Fruit fly (Drosophila melanogaster) whole organism, prepupa: ENCODE measurements around the gene Cdep.

ENCODE experiments used
- Blimp-1 ChIP-seq: fragments of 200-800 bp; sonication (Bioruptor generic); optimal IDR thresholded peaks from 3 replicates; lab custom pipeline; 2017; ENCODE audit warnings: missing biosample characterization, missing genetic modification characterization, mild to moderate bottlenecking, moderate library complexity, missing genetic modification reagents
- CG10669 ChIP-seq: fragments of 200-800 bp; sonication (Bioruptor generic); optimal IDR thresholded peaks from 3 replicates; lab custom pipeline; 2018; ENCODE audit warnings: missing biosample characterization, mild to moderate bottlenecking, missing genetic modification characterization, moderate library complexity
- CG11294 ChIP-seq: fragments of 200-800 bp; sonication (Bioruptor generic); IDR thresholded peaks from 2 replicates; pipeline ENCODE4 v1.3.6; 2022; ENCODE audit warnings: missing biosample characterization, missing genetic modification characterization
- CG11762 ChIP-seq: fragments of 200-800 bp; sonication (Bioruptor generic); optimal IDR thresholded peaks from 3 replicates; lab custom pipeline; 2016; ENCODE audit warnings: missing biosample characterization, missing genetic modification characterization; ENCODE audit not compliant: insufficient read depth
- CG15336 ChIP-seq: fragments of 200-800 bp; sonication (Bioruptor generic); IDR thresholded peaks from 2 replicates; pipeline ENCODE4 v1.3.6; 2022; ENCODE audit warnings: missing biosample characterization, missing genetic modification characterization
- CG1621 ChIP-seq: fragments of 200-800 bp; sonication (Bioruptor generic); optimal IDR thresholded peaks from 3 replicates; lab custom pipeline; 2018; ENCODE audit warnings: missing biosample characterization, mild to moderate bottlenecking, missing genetic modification characterization
- CG3032 ChIP-seq: fragments of 200-800 bp; optimal IDR thresholded peaks from 2 replicates; lab custom pipeline; 2019; ENCODE audit warnings: missing biosample characterization, mild to moderate bottlenecking, missing genetic modification characterization, moderate library complexity
- CG31627 ChIP-seq: fragments of 200-800 bp; sonication (Bioruptor generic); optimal IDR thresholded peaks from 3 replicates; lab custom pipeline; 2016; ENCODE audit warnings: missing biosample characterization, missing genetic modification characterization
- CG32006 ChIP-seq: fragments of 200-800 bp; sonication (Bioruptor generic); optimal IDR thresholded peaks from 3 replicates; lab custom pipeline; 2017; ENCODE audit warnings: missing biosample characterization, mild to moderate bottlenecking, missing genetic modification characterization
- CG34406 ChIP-seq: fragments of 200-800 bp; sonication (Bioruptor generic); optimal IDR thresholded peaks from 3 replicates; lab custom pipeline; 2016; ENCODE audit warnings: missing biosample characterization, missing genetic modification characterization
- CG3919 ChIP-seq: fragments of 200-800 bp; sonication (Bioruptor generic); optimal IDR thresholded peaks from 3 replicates; lab custom pipeline; 2016; ENCODE audit warnings: missing biosample characterization, missing genetic modification characterization
- CG4318 ChIP-seq: fragments of 200-800 bp; sonication (Bioruptor generic); optimal IDR thresholded peaks from 3 replicates; lab custom pipeline; 2017; ENCODE audit warnings: missing biosample characterization, mild to moderate bottlenecking, missing genetic modification characterization
- CG6163 ChIP-seq: fragments of 200-800 bp; sonication (Bioruptor generic); IDR thresholded peaks from 3 replicates; pipeline ENCODE4 v1.3.6; 2022; ENCODE audit warnings: missing biosample characterization, missing genetic modification characterization
- CG6276 ChIP-seq: fragments of 200-800 bp; sonication (Bioruptor generic); optimal IDR thresholded peaks from 2 replicates; lab custom pipeline; 2017; ENCODE audit warnings: missing biosample characterization, mild to moderate bottlenecking, missing genetic modification characterization
- CG6808 ChIP-seq: fragments of 200-800 bp; sonication (Bioruptor generic); optimal IDR thresholded peaks from 3 replicates; lab custom pipeline; 2017; ENCODE audit warnings: missing biosample characterization, missing genetic modification characterization, mild to moderate bottlenecking, moderate library complexity, missing genetic modification reagents
- CG6854 ChIP-seq: fragments of 200-800 bp; sonication (Bioruptor generic); optimal IDR thresholded peaks from 2 replicates; lab custom pipeline; 2017; ENCODE audit warnings: missing biosample characterization, mild to moderate bottlenecking, missing genetic modification characterization
- CG8119 ChIP-seq: fragments of 200-800 bp; sonication (Bioruptor generic); IDR thresholded peaks from 3 replicates; pipeline ENCODE4 v1.3.6; 2022; ENCODE audit warnings: missing biosample characterization, missing genetic modification characterization
- CG8319 ChIP-seq: fragments of 200-800 bp; sonication (Bioruptor generic); optimal IDR thresholded peaks from 3 replicates; lab custom pipeline; 2016; ENCODE audit warnings: missing biosample characterization, missing genetic modification characterization
- CG8632 ChIP-seq: fragments of 200-800 bp; sonication (Bioruptor generic); optimal IDR thresholded peaks from 3 replicates; lab custom pipeline; 2016; ENCODE audit warnings: missing biosample characterization, missing genetic modification characterization
- Ets21C ChIP-seq: fragments of 200-800 bp; sonication (Bioruptor generic); optimal IDR thresholded peaks from 3 replicates; lab custom pipeline; 2016; ENCODE audit warnings: missing biosample characterization, missing genetic modification characterization
- Ets96B ChIP-seq: fragments of 200-800 bp; optimal IDR thresholded peaks from 2 replicates; lab custom pipeline; 2019; ENCODE audit warnings: missing biosample characterization, mild to moderate bottlenecking, missing genetic modification characterization, moderate library complexity
- Hr38 ChIP-seq: sonication (Bioruptor generic); optimal IDR thresholded peaks from 2 replicates; lab custom pipeline; 2016; ENCODE audit warnings: missing biosample characterization, missing genetic modification characterization
- Hr39 ChIP-seq: fragments of 200-800 bp; sonication (Bioruptor generic); optimal IDR thresholded peaks from 2 replicates; lab custom pipeline; 2016; ENCODE audit warnings: missing biosample characterization, missing genetic modification characterization
- Lpt ChIP-seq: fragments of 200-800 bp; sonication (Bioruptor generic); optimal IDR thresholded peaks from 3 replicates; lab custom pipeline; 2016; ENCODE audit warnings: missing biosample characterization, missing genetic modification characterization
- OdsH ChIP-seq: fragments of 200-800 bp; sonication (Bioruptor generic); optimal IDR thresholded peaks from 3 replicates; lab custom pipeline; 2016; ENCODE audit warnings: missing biosample characterization, missing genetic modification characterization
- Smox ChIP-seq: fragments of 200-800 bp; sonication (Bioruptor generic); optimal IDR thresholded peaks from 3 replicates; lab custom pipeline; 2016; ENCODE audit warnings: missing biosample characterization, missing genetic modification characterization
- Sox102F ChIP-seq: fragments of 200-800 bp; sonication (Bioruptor generic); optimal IDR thresholded peaks from 2 replicates; lab custom pipeline; 2016; ENCODE audit warnings: missing biosample characterization, mild to moderate bottlenecking, missing genetic modification characterization
- Sox14 ChIP-seq: fragments of 200-800 bp; sonication (Bioruptor generic); optimal IDR thresholded peaks from 3 replicates; lab custom pipeline; 2016; ENCODE audit warnings: missing biosample characterization, missing genetic modification characterization
- Sox15 ChIP-seq: fragments of 200-800 bp; sonication (Bioruptor generic); optimal IDR thresholded peaks from 3 replicates; lab custom pipeline; 2016; ENCODE audit warnings: missing biosample characterization, missing genetic modification characterization
- achi ChIP-seq: fragments of 200-800 bp; sonication (Bioruptor generic); optimal IDR thresholded peaks from 3 replicates; lab custom pipeline; 2016; ENCODE audit warnings: missing biosample characterization, missing genetic modification characterization
- acj6 ChIP-seq: fragments of 200-800 bp; sonication (Bioruptor generic); optimal IDR thresholded peaks from 3 replicates; lab custom pipeline; 2016; ENCODE audit warnings: missing biosample characterization, missing genetic modification characterization
- dac ChIP-seq: fragments of 200-800 bp; sonication (Bioruptor generic); optimal IDR thresholded peaks from 2 replicates; lab custom pipeline; 2017; ENCODE audit warnings: missing biosample characterization, mild to moderate bottlenecking, missing genetic modification characterization
- dsx ChIP-seq: fragments of 200-800 bp; optimal IDR thresholded peaks from 3 replicates; lab custom pipeline; 2019; ENCODE audit warnings: missing biosample characterization, mild to moderate bottlenecking, missing genetic modification characterization, moderate library complexity; ENCODE audit not compliant: poor library complexity, severe bottlenecking
- eg ChIP-seq: fragments of 200-800 bp; sonication (Bioruptor generic); IDR thresholded peaks from 3 replicates; pipeline ENCODE4 v1.3.6; 2022; ENCODE audit warnings: missing biosample characterization, missing genetic modification characterization
- esn ChIP-seq: fragments of 200-800 bp; sonication (Bioruptor generic); optimal IDR thresholded peaks from 2 replicates; lab custom pipeline; 2016; ENCODE audit warnings: missing biosample characterization, mild to moderate bottlenecking, missing genetic modification characterization, moderate library complexity
- fd85E ChIP-seq: fragments of 200-800 bp; sonication (Bioruptor generic); optimal IDR thresholded peaks from 3 replicates; lab custom pipeline; 2016; ENCODE audit warnings: missing biosample characterization, missing genetic modification characterization
- fkh ChIP-seq: fragments of 200-800 bp; sonication (Bioruptor generic); optimal IDR thresholded peaks from 3 replicates; lab custom pipeline; 2017; ENCODE audit warnings: missing biosample characterization, mild to moderate bottlenecking, missing genetic modification characterization, moderate library complexity
- lz ChIP-seq: fragments of 200-800 bp; sonication (Bioruptor generic); optimal IDR thresholded peaks from 3 replicates; lab custom pipeline; 2016; ENCODE audit warnings: missing biosample characterization, missing genetic modification characterization
- net ChIP-seq: fragments of 200-800 bp; sonication (Bioruptor generic); optimal IDR thresholded peaks from 3 replicates; lab custom pipeline; 2016; ENCODE audit warnings: missing biosample characterization, missing genetic modification characterization
- pdm3 ChIP-seq: fragments of 200-800 bp; sonication (Bioruptor generic); optimal IDR thresholded peaks from 3 replicates; lab custom pipeline; 2016; ENCODE audit warnings: missing biosample characterization, missing genetic modification characterization
- salr ChIP-seq, 2 experiments: fragments of 200-800 bp; sonication (Bioruptor generic); optimal IDR thresholded peaks; 3 replicates each; lab custom pipeline; 2016 to 2018; ENCODE audit warnings: missing biosample characterization in 2 of 2, missing genetic modification characterization in 2 of 2, mild to moderate bottlenecking in 1 of 2
- spab ChIP-seq: fragments of 200-800 bp; sonication (Bioruptor generic); optimal IDR thresholded peaks from 2 replicates; lab custom pipeline; 2017; ENCODE audit warnings: missing biosample characterization, mild to moderate bottlenecking, missing genetic modification characterization, missing genetic modification reagents
- ss ChIP-seq, 2 experiments: fragments of 200-800 bp; sonication (Bioruptor generic); optimal IDR thresholded peaks; 2 replicates in 1 of 2; 3 replicates in 1 of 2; lab custom pipeline; 2017 to 2018; ENCODE audit warnings: mild to moderate bottlenecking in 2 of 2, missing biosample characterization in 2 of 2, missing genetic modification characterization in 2 of 2, moderate library complexity in 1 of 2
- svp ChIP-seq: fragments of 200-800 bp; sonication (Bioruptor generic); peaks from one replicate; lab custom pipeline; 2016; ENCODE audit warnings: missing biosample characterization, missing genetic modification characterization
- topi ChIP-seq: fragments of 200-800 bp; sonication (Bioruptor generic); optimal IDR thresholded peaks from 3 replicates; lab custom pipeline; 2016; ENCODE audit warnings: missing biosample characterization, missing genetic modification characterization
- vri ChIP-seq: fragments of 200-800 bp; sonication (Bioruptor generic); optimal IDR thresholded peaks from 3 replicates; lab custom pipeline; 2016; ENCODE audit warnings: missing biosample characterization, mild to moderate bottlenecking, missing genetic modification characterization

Cdep gene

DNA sequence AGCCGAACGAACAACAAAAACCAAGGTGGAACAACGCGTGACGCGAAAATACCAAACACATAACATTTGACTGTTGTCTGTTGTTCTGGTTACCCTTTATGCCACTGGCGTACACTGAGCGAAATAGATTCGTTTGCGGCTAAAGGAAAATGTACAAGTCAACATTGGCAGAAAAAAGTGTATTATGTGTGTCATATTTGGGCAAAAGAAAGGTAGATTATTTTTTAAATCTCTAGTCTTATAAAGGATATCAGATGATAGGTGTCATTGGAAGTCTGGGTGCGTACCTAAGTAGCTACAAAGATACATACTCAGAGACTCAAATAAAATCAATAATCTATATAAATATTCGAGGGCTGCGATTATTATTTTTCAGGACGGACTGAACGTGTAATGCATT, 26.5 kb upstream of the Cdep start (continued):
- TF ChIP-seq CG6808 (peak; percentile 16), CG31627 (peak; percentile 63), achi (peak; percentile 40), spab (GFP tag; lab: Kevin White, UChicago) (peak; percentile 35), fkh (no peak), Sox102F (GFP tag; lab: Kevin White, UChicago) (peak; percentile 41), CG6163 (GFP tag; lab: Robert Waterston, UW) (no peak), CG32006 (no peak), vri (GFP tag; lab: Kevin White, UChicago) (peak; percentile 51), CG34406 (GFP tag; lab: Kevin White, UChicago) (peak; percentile 33), Ets96B (tag; lab: Kevin White, UChicago) (peak; percentile 55), dac (GFP tag; lab: Kevin White, UChicago) (no peak), acj6 (peak; percentile 2), OdsH (GFP tag; lab: Kevin White, UChicago) (peak; percentile 51), Ets21C (GFP tag; lab: Kevin White, UChicago) (peak; percentile 37), Lpt (GFP tag; lab: Kevin White, UChicago) (no peak)

dm6 chr3R:4886086-4886812, 24.1 kb upstream of the Cdep start:
- TF ChIP-seq CG31627 = peak; percentile 62
- TF ChIP-seq acj6 = peak; percentile 36
- TF ChIP-seq Ets96B (tag; lab: Kevin White, UChicago) = peak; percentile 25
- TF ChIP-seq OdsH (GFP tag; lab: Kevin White, UChicago) = peak; percentile 26
- TF ChIP-seq dsx (GFP tag; lab: Kevin White, UChicago) = peak; percentile 31
- TF ChIP-seq ss (GFP tag; optimal IDR thresholded peaks at IDR 0.05; lab: Kevin White, UChicago) = no peak
- TF ChIP-seq svp = peak; percentile 72
- TF ChIP-seq CG32006 = no peak
- no peak for TF ChIP-seq CG8119 (GFP tag; lab: Robert Waterston, UW)
- TF ChIP-seq spab (GFP tag; lab: Kevin White, UChicago) = no peak
- TF ChIP-seq topi = peak; percentile 50
- TF ChIP-seq Sox102F (GFP tag; lab: Kevin White, UChicago) = peak; percentile 54
- no peak for TF ChIP-seq net (GFP tag; lab: Kevin White, UChicago)
- no peak for TF ChIP-seq salr (GFP tag; optimal IDR thresholded peaks at IDR 0.05; lab: Kevin White, UChicago)
- TF ChIP-seq CG15336 (GFP tag; lab: Robert Waterston, UW) = no peak
- no peak for TF ChIP-seq CG6276
- TF ChIP-seq Sox14 (GFP tag; lab: Kevin White, UChicago) = peak; percentile 14
- peak; percentile 54 for TF ChIP-seq CG3919 (GFP tag; lab: Kevin White, UChicago)
- peak; percentile 57 for TF ChIP-seq lz
- TF ChIP-seq CG6163 (GFP tag; lab: Robert Waterston, UW) = peak; percentile 50; the same call in 1 of the 3 replicates
- no peak for TF ChIP-seq CG11762 (GFP tag; lab: Kevin White, UChicago)
- TF ChIP-seq CG3032 = peak; percentile 12
- TF ChIP-seq CG11294 = no peak
- TF ChIP-seq eg (GFP tag; lab: Robert Waterston, UW) = no peak
- TF ChIP-seq fkh = no peak
- peak; percentile 39 for TF ChIP-seq pdm3 (GFP tag; lab: Kevin White, UChicago)
- TF ChIP-seq CG8319 (GFP tag; lab: Kevin White, UChicago) = no peak
- no peak for TF ChIP-seq Blimp-1 (GFP tag; lab: Kevin White, UChicago)
- TF ChIP-seq Hr39 (GFP tag; lab: Kevin White, UChicago) = peak; percentile 66
- TF ChIP-seq esn (GFP tag; lab: Kevin White, UChicago) = peak; percentile 60
- TF ChIP-seq fd85E (GFP tag; lab: Kevin White, UChicago) = no peak
- peak; percentile 11 for TF ChIP-seq CG8632 (GFP tag; lab: Kevin White, UChicago)
- peak; percentile 31 for TF ChIP-seq CG6808
- no peak for TF ChIP-seq CG4318 (GFP tag; lab: Kevin White, UChicago)
- TF ChIP-seq CG34406 (GFP tag; lab: Kevin White, UChicago) = no peak
- TF ChIP-seq CG1621 = peak; percentile 9
- no peak for TF ChIP-seq achi
- TF ChIP-seq dac (GFP tag; lab: Kevin White, UChicago) = no peak
- no peak for TF ChIP-seq Hr38 (GFP tag; lab: Kevin White, UChicago)
- peak; percentile 52 for TF ChIP-seq Smox (GFP tag; lab: Kevin White, UChicago)
- TF ChIP-seq Sox15 (GFP tag; lab: Kevin White, UChicago) = peak; percentile 8
- TF ChIP-seq CG10669 = peak; percentile 28
- TF ChIP-seq CG6854 (GFP tag; lab: Kevin White, UChicago) = no peak
